Worm (Caenorhabditis elegans) whole organism, late embryonic: ENCODE measurements around the gene Y40C5A.4.

Source experiments
- F13H6.1 ChIP-seq: sonication (generic microtip); optimal IDR thresholded peaks from 2 replicates; lab custom pipeline; 2016; ENCODE audit warnings: missing genetic modification characterization, missing compliant biosample characterization
- K09A11.1 ChIP-seq: sonication (generic microtip); optimal IDR thresholded peaks from 2 replicates; lab custom pipeline; 2017; ENCODE audit warnings: antibody characterized with exemption, mild to moderate bottlenecking, missing genetic modification characterization, missing compliant biosample characterization; ENCODE audit not compliant: insufficient read depth
- T23F11.4 ChIP-seq: fragments of 200-800 bp; sonication (Bioruptor generic); optimal IDR thresholded peaks from 2 replicates; lab custom pipeline; 2018; ENCODE audit warnings: mild to moderate bottlenecking, missing genetic modification characterization, missing compliant biosample characterization
- ama-1 ChIP-seq: fragments of 150-350 bp; optimal IDR thresholded peaks from 2 replicates; lab custom pipeline; 2014
- ceh-18 ChIP-seq: sonication (generic microtip); optimal IDR thresholded peaks from 2 replicates; lab custom pipeline; 2016; ENCODE audit warnings: missing genetic modification characterization, missing compliant biosample characterization
- ceh-2 ChIP-seq: sonication (generic microtip); optimal IDR thresholded peaks from 2 replicates; lab custom pipeline; 2016; ENCODE audit warnings: missing genotype, missing genetic modification characterization, missing compliant biosample characterization
- ceh-24 ChIP-seq: sonication (generic microtip); optimal IDR thresholded peaks from 2 replicates; lab custom pipeline; 2016; ENCODE audit warnings: mild to moderate bottlenecking, missing genetic modification characterization, missing compliant biosample characterization
- ceh-30 ChIP-seq: fragments of 150-350 bp; optimal IDR thresholded peaks from 2 replicates; lab custom pipeline; 2014; ENCODE audit warnings: missing biosample characterization, missing genetic modification characterization
- ceh-34 ChIP-seq: sonication (generic microtip); optimal IDR thresholded peaks from 2 replicates; lab custom pipeline; 2016; ENCODE audit warnings: mild to moderate bottlenecking, missing genetic modification characterization, missing compliant biosample characterization
- ceh-45 ChIP-seq: fragments of 200-800 bp; sonication (Bioruptor generic); IDR thresholded peaks from 2 replicates; pipeline ENCODE4 v1.3.6; 2022; ENCODE audit warnings: missing genetic modification reagents, missing genetic modification characterization, missing compliant biosample characterization
- ceh-48 ChIP-seq: sonication (generic microtip); optimal IDR thresholded peaks from 2 replicates; lab custom pipeline; 2016; ENCODE audit warnings: missing genetic modification characterization, inconsistent platforms, missing compliant biosample characterization
- ceh-6 ChIP-seq: fragments of 200-800 bp; sonication (Bioruptor generic); optimal IDR thresholded peaks from 2 replicates; lab custom pipeline; 2018; ENCODE audit warnings: mild to moderate bottlenecking, missing genetic modification characterization, missing compliant biosample characterization
- ceh-9 ChIP-seq: sonication (generic microtip); optimal IDR thresholded peaks from 2 replicates; lab custom pipeline; 2016; ENCODE audit warnings: mild to moderate bottlenecking, missing genetic modification characterization, inconsistent platforms, missing compliant biosample characterization
- che-1 ChIP-seq: sonication (generic microtip); optimal IDR thresholded peaks from 2 replicates; lab custom pipeline; 2016; ENCODE audit warnings: mild to moderate bottlenecking, missing genetic modification characterization, missing compliant biosample characterization
- elt-2 ChIP-seq: sonication (generic microtip); optimal IDR thresholded peaks from 2 replicates; lab custom pipeline; 2016; ENCODE audit warnings: missing genetic modification reagents, missing genetic modification characterization, missing compliant biosample characterization
- elt-4 ChIP-seq: sonication (generic microtip); optimal IDR thresholded peaks from 2 replicates; lab custom pipeline; 2016; ENCODE audit warnings: missing genetic modification characterization, missing compliant biosample characterization
- eyg-1 ChIP-seq: sonication (generic microtip); optimal IDR thresholded peaks from 2 replicates; lab custom pipeline; 2016; ENCODE audit warnings: missing genotype, missing genetic modification characterization, missing compliant biosample characterization
- fax-1 ChIP-seq: sonication (generic microtip); optimal IDR thresholded peaks from 2 replicates; lab custom pipeline; 2016; ENCODE audit warnings: missing genotype, missing genetic modification characterization, missing compliant biosample characterization
- fkh-6 ChIP-seq: sonication (generic microtip); optimal IDR thresholded peaks from 2 replicates; lab custom pipeline; 2016; ENCODE audit warnings: missing genetic modification characterization, missing compliant biosample characterization
- hlh-13 ChIP-seq: fragments of 200-800 bp; sonication (Bioruptor generic); optimal IDR thresholded peaks from 2 replicates; lab custom pipeline; 2018; ENCODE audit warnings: mild to moderate bottlenecking, missing genetic modification characterization, missing compliant biosample characterization
- hlh-6 ChIP-seq: sonication (generic microtip); optimal IDR thresholded peaks from 2 replicates; lab custom pipeline; 2016; ENCODE audit warnings: missing genotype, missing genetic modification characterization, missing compliant biosample characterization
- nhr-11 ChIP-seq: fragments of 150-350 bp; optimal IDR thresholded peaks from 2 replicates; lab custom pipeline; 2014; ENCODE audit warnings: missing biosample characterization, missing genetic modification characterization
- nhr-232 ChIP-seq: sonication (generic microtip); optimal IDR thresholded peaks from 2 replicates; lab custom pipeline; 2016; ENCODE audit warnings: missing genetic modification characterization, missing compliant biosample characterization
- npax-4 ChIP-seq: sonication (generic microtip); optimal IDR thresholded peaks from 2 replicates; lab custom pipeline; 2016; ENCODE audit warnings: missing genetic modification characterization, missing compliant biosample characterization
- odd-2 ChIP-seq: sonication (generic microtip); optimal IDR thresholded peaks from 2 replicates; lab custom pipeline; 2017; ENCODE audit warnings: antibody characterized with exemption, mild to moderate bottlenecking, missing genetic modification characterization, missing compliant biosample characterization
- pag-3 ChIP-seq: sonication (generic microtip); optimal IDR thresholded peaks from 2 replicates; lab custom pipeline; 2016; ENCODE audit warnings: missing compliant biosample characterization, missing genetic modification characterization, borderline replicate concordance
- pat-9 ChIP-seq: fragments of 200-800 bp; sonication (Bioruptor generic); optimal IDR thresholded peaks from 2 replicates; lab custom pipeline; 2018; ENCODE audit warnings: mild to moderate bottlenecking, missing genetic modification characterization, moderate library complexity, missing compliant biosample characterization
- pax-1 ChIP-seq: fragments of 150-350 bp; optimal IDR thresholded peaks from 2 replicates; lab custom pipeline; 2014; ENCODE audit warnings: missing biosample characterization, missing genetic modification characterization
- pqm-1 ChIP-seq: sonication (generic microtip); optimal IDR thresholded peaks from 2 replicates; lab custom pipeline; 2016; ENCODE audit warnings: missing genetic modification characterization, missing compliant biosample characterization
- ref-2 ChIP-seq: sonication (generic microtip); optimal IDR thresholded peaks from 2 replicates; lab custom pipeline; 2016; ENCODE audit warnings: missing genetic modification characterization, missing compliant biosample characterization
- sdc-2 ChIP-seq: sonication (generic microtip); optimal IDR thresholded peaks from 2 replicates; lab custom pipeline; 2016; ENCODE audit warnings: missing genotype, missing genetic modification characterization, missing compliant biosample characterization
- sox-4 ChIP-seq: sonication (generic microtip); optimal IDR thresholded peaks from 2 replicates; lab custom pipeline; 2017; ENCODE audit warnings: mild to moderate bottlenecking, missing genetic modification characterization, inconsistent platforms, missing compliant biosample characterization
- syd-9 ChIP-seq: sonication (generic microtip); optimal IDR thresholded peaks from 2 replicates; lab custom pipeline; 2016; ENCODE audit warnings: mild to moderate bottlenecking, missing genetic modification characterization, moderate library complexity, missing compliant biosample characterization
- tbx-7 ChIP-seq: sonication (generic microtip); optimal IDR thresholded peaks from 2 replicates; lab custom pipeline; 2016; ENCODE audit warnings: missing genotype, missing genetic modification characterization, missing compliant biosample characterization
- ttx-3 ChIP-seq: sonication (generic microtip); optimal IDR thresholded peaks from 2 replicates; lab custom pipeline; 2016; ENCODE audit warnings: missing genetic modification reagents, missing genetic modification characterization, missing compliant biosample characterization
- unc-42 ChIP-seq: sonication (generic microtip); optimal IDR thresholded peaks from 2 replicates; lab custom pipeline; 2016; ENCODE audit warnings: missing genotype, missing genetic modification characterization, missing compliant biosample characterization
- unc-55 ChIP-seq: sonication (generic microtip); optimal IDR thresholded peaks from 2 replicates; lab custom pipeline; 2017; ENCODE audit warnings: missing biosample characterization, missing genetic modification reagents, missing genetic modification characterization
- unc-86 ChIP-seq: sonication (generic microtip); optimal IDR thresholded peaks from 2 replicates; lab custom pipeline; 2016; ENCODE audit warnings: missing genetic modification characterization, missing compliant biosample characterization
- zip-5 ChIP-seq: sonication (generic microtip); optimal IDR thresholded peaks from 2 replicates; lab custom pipeline; 2016; ENCODE audit warnings: missing genetic modification characterization, missing compliant biosample characterization
- ztf-16 ChIP-seq: sonication (generic microtip); optimal IDR thresholded peaks from 2 replicates; lab custom pipeline; 2017; ENCODE audit warnings: missing genetic modification characterization, missing compliant biosample characterization

Y40C5A.4 gene

ce11 chrIV:7328918-7329317 is 36.0 kb downstream of the Y40C5A.4 start, which contains the start of gene sqst-2:
TSS of gene sqst-2 (minus strand) at chrIV:7328975.
- no peak for TF ChIP-seq ztf-16 (tag; lab: Kevin White, UChicago)

ce11 chrIV:7326613-7327149 is 38.2 kb downstream of the Y40C5A.4 start, which contains the start of gene ifo-1:
TSS of gene ifo-1 (minus strand) at chrIV:7326663.
- TF ChIP-seq elt-2 (tag; lab: Kevin White, UChicago): peak; percentile 86
- no peak for TF ChIP-seq unc-55 (GFP tag; lab: Kevin White, UChicago)

- no peak for TF ChIP-seq fax-1
- TF ChIP-seq ceh-9: no peak
- no peak for TF ChIP-seq hlh-13 (GFP tag; lab: Kevin White, UChicago)
- TF ChIP-seq elt-2 (tag; lab: Kevin White, UChicago): no peak
Observed at ce11 chrIV:7325698-7326097, 39.2 kb downstream of the Y40C5A.4 start.

ce11 chrIV:7324913-7325312 is 40.0 kb downstream of the Y40C5A.4 start:
- no peak for TF ChIP-seq fax-1
- TF ChIP-seq elt-4 (tag; lab: Kevin White, UChicago): no peak
- no peak for TF ChIP-seq ceh-24 (tag; lab: Kevin White, UChicago)

ce11 chrIV:7323904-7324303 is 41.0 kb downstream of the Y40C5A.4 start:
- TF ChIP-seq ceh-48 (no peak), eyg-1 (tag; lab: Kevin White, UChicago) (no peak), unc-55 (GFP tag; lab: Kevin White, UChicago) (no peak), ama-1 (lab: Kevin White, UChicago) (no peak), unc-86 (tag; lab: Kevin White, UChicago) (no peak), ceh-2 (tag; lab: Kevin White, UChicago) (no peak), ceh-34 (tag; lab: Kevin White, UChicago) (no peak)

- TF ChIP-seq fkh-6 (tag; lab: Kevin White, UChicago) (no peak), hlh-6 (no peak), sdc-2 (no peak), npax-4 (tag; lab: Kevin White, UChicago) (no peak), unc-55 (GFP tag; lab: Kevin White, UChicago) (no peak), ceh-9 (no peak), unc-42 (no peak), ceh-24 (tag; lab: Kevin White, UChicago) (no peak), ceh-45 (GFP tag; lab: Robert Waterston, UW) (no peak), K09A11.1 (tag; lab: Kevin White, UChicago) (no peak), elt-4 (tag; lab: Kevin White, UChicago) (no peak)
- TF ChIP-seq, all 69 proteins: peak for 0
Observed at ce11 chrIV:7320688-7321087, 44.2 kb downstream of the Y40C5A.4 start.

- TF ChIP-seq ref-2 (tag; lab: Kevin White, UChicago): peak; percentile 67
- TF ChIP-seq sox-4: no peak
- no peak for TF ChIP-seq odd-2 (tag; lab: Kevin White, UChicago)
- no peak for TF ChIP-seq elt-4 (tag; lab: Kevin White, UChicago)
- peak; percentile 13 for TF ChIP-seq syd-9 (tag; lab: Kevin White, UChicago)
- TF ChIP-seq ceh-30 (tag; lab: Kevin White, UChicago): no peak
- TF ChIP-seq F13H6.1 (tag; lab: Kevin White, UChicago): peak; percentile 53
- no peak for TF ChIP-seq ztf-16 (tag; lab: Kevin White, UChicago)
- no peak for TF ChIP-seq ceh-6 (GFP tag; lab: Kevin White, UChicago)
- TF ChIP-seq ttx-3: no peak
- no peak for TF ChIP-seq zip-5 (tag; lab: Kevin White, UChicago)
- TF ChIP-seq tbx-7: no peak
- TF ChIP-seq unc-55 (GFP tag; lab: Kevin White, UChicago): peak; percentile 69
- TF ChIP-seq nhr-232 (tag; lab: Kevin White, UChicago): no peak
- TF ChIP-seq che-1 (tag; lab: Kevin White, UChicago): no peak
- TF ChIP-seq ceh-34 (tag; lab: Kevin White, UChicago): peak; percentile 55
- TF ChIP-seq ceh-18 (tag; lab: Kevin White, UChicago): peak; percentile 79
- TF ChIP-seq pag-3: no peak
- TF ChIP-seq hlh-13 (GFP tag; lab: Kevin White, UChicago): no peak
- no peak for TF ChIP-seq pqm-1
- no peak for TF ChIP-seq T23F11.4
- TF ChIP-seq pat-9: peak; percentile 60
- no peak for TF ChIP-seq npax-4 (tag; lab: Kevin White, UChicago)
- no peak for TF ChIP-seq nhr-11 (tag; lab: Kevin White, UChicago)
- TF ChIP-seq pax-1 (tag; lab: Kevin White, UChicago): no peak
Observed at ce11 chrIV:7319931-7320435, 44.9 kb downstream of the Y40C5A.4 start.
